Worm (Caenorhabditis elegans) whole organism, L3 larva: ENCODE results near the gene Y43F8B.14.

Experiments
- R02D3.7 ChIP-seq: fragments of 150-350 bp; optimal IDR thresholded peaks from 2 replicates; lab custom pipeline; 2014; ENCODE audit warnings: missing biosample characterization, missing genetic modification characterization
- ZK546.5 ChIP-seq: sonication (generic microtip); optimal IDR thresholded peaks from 2 replicates; lab custom pipeline; 2017; ENCODE audit warnings: missing biosample characterization, missing genetic modification characterization
- aly-2 ChIP-seq: fragments of 150-350 bp; optimal IDR thresholded peaks from 2 replicates; lab custom pipeline; 2014; ENCODE audit warnings: missing biosample characterization, missing genetic modification characterization
- ceh-16 ChIP-seq: sonication (generic microtip); optimal IDR thresholded peaks from 2 replicates; lab custom pipeline; 2017; ENCODE audit warnings: missing biosample characterization, missing genetic modification characterization
- ceh-82 ChIP-seq: fragments of 150-350 bp; optimal IDR thresholded peaks from 2 replicates; lab custom pipeline; 2014; ENCODE audit warnings: missing biosample characterization, missing genetic modification characterization
- daf-12 ChIP-seq: fragments of 150-350 bp; optimal IDR thresholded peaks from 2 replicates; lab custom pipeline; 2014; ENCODE audit warnings: missing biosample characterization, missing genetic modification reagents, missing genetic modification characterization
- egl-5 ChIP-seq: fragments of 150-350 bp; optimal IDR thresholded peaks from 2 replicates; lab custom pipeline; 2017; ENCODE audit warnings: missing biosample characterization, missing genetic modification reagents, missing genetic modification characterization, inconsistent platforms
- elt-2 ChIP-seq: sonication (generic microtip); optimal IDR thresholded peaks from 2 replicates; lab custom pipeline; 2016; ENCODE audit warnings: missing genetic modification reagents, mild to moderate bottlenecking, missing genetic modification characterization, missing compliant biosample characterization
- eor-1 ChIP-seq, 2 experiments: fragments of 150-350 bp; optimal IDR thresholded peaks; 2 replicates each; lab custom pipeline; 2014 to 2018; ENCODE audit warnings: missing biosample characterization in 2 of 2, missing genetic modification characterization in 2 of 2
- fkh-10 ChIP-seq: sonication (generic microtip); optimal IDR thresholded peaks from 2 replicates; lab custom pipeline; 2017; ENCODE audit warnings: missing biosample characterization, missing genetic modification reagents, missing genetic modification characterization
- fos-1 ChIP-seq: fragments of 150-350 bp; optimal IDR thresholded peaks from 2 replicates; lab custom pipeline; 2014; ENCODE audit warnings: missing biosample characterization, missing genetic modification characterization
- jun-1 ChIP-seq: fragments of 150-350 bp; optimal IDR thresholded peaks from 2 replicates; lab custom pipeline; 2014; ENCODE audit warnings: missing biosample characterization, missing genetic modification reagents, missing genetic modification characterization
- mdl-1 ChIP-seq: fragments of 150-350 bp; optimal IDR thresholded peaks from 2 replicates; lab custom pipeline; 2014; ENCODE audit warnings: missing biosample characterization, missing genetic modification characterization
- mml-1 ChIP-seq: fragments of 150-350 bp; sonication (generic microtip); optimal IDR thresholded peaks from 3 replicates; lab custom pipeline; 2014; ENCODE audit warnings: missing biosample characterization, missing genetic modification characterization
- nfya-1 ChIP-seq: sonication (generic microtip); optimal IDR thresholded peaks from 2 replicates; lab custom pipeline; 2017; ENCODE audit warnings: missing genetic modification characterization, mild to moderate bottlenecking, missing compliant biosample characterization, antibody characterized with exemption, moderate library complexity; ENCODE audit not compliant: insufficient read depth
- nhr-12 ChIP-seq: fragments of 150-350 bp; optimal IDR thresholded peaks from 2 replicates; lab custom pipeline; 2014; ENCODE audit warnings: missing biosample characterization, missing genetic modification characterization
- nhr-237 ChIP-seq: fragments of 150-350 bp; optimal IDR thresholded peaks from 2 replicates; lab custom pipeline; 2014; ENCODE audit warnings: missing biosample characterization, missing genetic modification characterization
- nhr-25 ChIP-seq: sonication (generic microtip); optimal IDR thresholded peaks from 2 replicates; lab custom pipeline; 2017; ENCODE audit warnings: missing biosample characterization, missing genetic modification characterization
- nhr-28 ChIP-seq: fragments of 150-350 bp; optimal IDR thresholded peaks from 2 replicates; lab custom pipeline; 2014; ENCODE audit warnings: missing biosample characterization, missing genetic modification characterization
- nhr-76 ChIP-seq: fragments of 150-350 bp; sonication (generic microtip); optimal IDR thresholded peaks from 5 replicates; lab custom pipeline; 2014; ENCODE audit warnings: missing biosample characterization, missing genetic modification characterization
- nhr-77 ChIP-seq: fragments of 150-350 bp; optimal IDR thresholded peaks from 2 replicates; lab custom pipeline; 2014; ENCODE audit warnings: missing biosample characterization, missing genetic modification characterization
- pha-4 ChIP-seq: fragments of 150-350 bp; optimal IDR thresholded peaks from 2 replicates; lab custom pipeline; 2014; ENCODE audit warnings: missing biosample characterization, missing genetic modification reagents, missing genetic modification characterization
- pqm-1 ChIP-seq: fragments of 150-350 bp; optimal IDR thresholded peaks from 2 replicates; lab custom pipeline; 2017; ENCODE audit warnings: missing biosample characterization, missing genetic modification characterization, inconsistent platforms
- skn-1 ChIP-seq: fragments of 150-350 bp; optimal IDR thresholded peaks from 2 replicates; lab custom pipeline; 2014; ENCODE audit warnings: missing biosample characterization, missing genetic modification characterization
- snpc-4 ChIP-seq: fragments of 150-350 bp; optimal IDR thresholded peaks from 2 replicates; lab custom pipeline; 2014; ENCODE audit warnings: missing biosample characterization, missing genetic modification characterization
- tbx-2 ChIP-seq: sonication (generic microtip); optimal IDR thresholded peaks from 2 replicates; lab custom pipeline; 2016; ENCODE audit warnings: mild to moderate bottlenecking, missing genetic modification characterization, missing compliant biosample characterization
- unc-62 ChIP-seq: fragments of 150-350 bp; sonication (generic microtip); optimal IDR thresholded peaks from 4 replicates; lab custom pipeline; 2014; ENCODE audit warnings: missing biosample characterization, missing genetic modification reagents, missing genetic modification characterization
- ztf-11 ChIP-seq: fragments of 150-350 bp; optimal IDR thresholded peaks from 2 replicates; lab custom pipeline; 2014; ENCODE audit warnings: missing biosample characterization, missing genetic modification characterization
- ztf-4 ChIP-seq: fragments of 150-350 bp; optimal IDR thresholded peaks from 2 replicates; lab custom pipeline; 2014; ENCODE audit warnings: missing biosample characterization, missing genetic modification characterization

Y43F8B.14 gene

DNA sequence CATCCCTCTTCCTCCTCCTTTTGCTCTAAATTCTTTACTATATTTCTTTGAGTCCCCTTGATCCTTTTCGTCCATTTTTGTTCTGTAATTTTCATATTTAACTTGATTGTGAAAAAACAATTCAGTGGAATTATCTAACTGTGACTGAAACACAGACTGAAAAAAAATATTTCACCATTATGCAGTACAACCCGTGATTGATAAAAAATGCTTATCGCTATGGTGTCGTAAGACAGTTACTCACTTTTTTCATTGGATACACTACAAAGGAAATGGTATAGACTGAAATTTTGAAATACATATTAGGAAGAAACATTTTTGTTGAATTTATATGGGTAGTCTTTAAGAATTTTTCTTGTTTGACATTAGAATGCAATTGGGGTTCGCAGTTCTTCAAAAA is 11.8 kb upstream of the Y43F8B.14 start, which contains the start of gene Y43F8B.23 (continued):
- TF ChIP-seq nhr-76 (tag; lab: Kevin White, UChicago): no peak
- TF ChIP-seq egl-5 (tag; lab: Kevin White, UChicago): no peak
- TF ChIP-seq snpc-4 (tag; lab: Kevin White, UChicago): no peak
- no peak for TF ChIP-seq nhr-237 (tag; lab: Kevin White, UChicago)
- TF ChIP-seq mdl-1 (tag; lab: Kevin White, UChicago): no peak
- peak; percentile 52 for TF ChIP-seq pha-4 (tag; lab: Kevin White, UChicago)
- no peak for TF ChIP-seq nhr-28 (tag; lab: Kevin White, UChicago)

DNA sequence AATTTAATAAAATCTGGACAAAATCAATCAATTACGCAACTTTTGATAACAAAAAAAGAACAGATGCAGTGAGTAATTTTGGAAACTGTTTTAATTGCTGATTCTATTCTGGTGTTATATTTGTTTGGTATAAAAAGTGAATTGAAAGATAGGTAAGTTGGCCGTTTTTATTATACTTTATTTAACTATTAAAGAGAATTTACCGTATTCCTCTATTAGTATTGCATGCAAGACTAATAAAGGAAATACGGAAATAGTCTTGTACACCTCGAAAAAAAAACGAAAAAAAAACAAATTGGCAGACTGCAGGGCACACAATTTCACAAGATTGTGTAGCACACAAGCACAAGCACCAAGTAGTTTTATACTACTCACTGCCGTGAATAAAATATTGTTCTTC is 6.8 kb upstream of the Y43F8B.14 start, which contains the start of gene Y43F8B.25:
TSS of gene Y43F8B.25 (plus strand) at position 301 of the 400 bp plus-strand sequence.
- TF ChIP-seq nhr-25 (tag; lab: Kevin White, UChicago): no peak
- no peak for TF ChIP-seq nhr-12
- TF ChIP-seq daf-12 (tag; lab: Kevin White, UChicago): no peak
- no peak for TF ChIP-seq fos-1 (tag; lab: Kevin White, UChicago)
- no peak for TF ChIP-seq skn-1
- TF ChIP-seq R02D3.7 (tag; lab: Kevin White, UChicago): no peak
- no peak for TF ChIP-seq fkh-10
- no peak for TF ChIP-seq pha-4 (tag; lab: Kevin White, UChicago)
- no peak for TF ChIP-seq aly-2 (tag; lab: Kevin White, UChicago)
- TF ChIP-seq unc-62 (GFP tag; lab: Kevin White, UChicago): no peak
- no peak for TF ChIP-seq ztf-4 (tag; lab: Kevin White, UChicago)
- no peak for TF ChIP-seq egl-5 (tag; lab: Kevin White, UChicago)
- TF ChIP-seq nhr-237 (tag; lab: Kevin White, UChicago): no peak

DNA sequence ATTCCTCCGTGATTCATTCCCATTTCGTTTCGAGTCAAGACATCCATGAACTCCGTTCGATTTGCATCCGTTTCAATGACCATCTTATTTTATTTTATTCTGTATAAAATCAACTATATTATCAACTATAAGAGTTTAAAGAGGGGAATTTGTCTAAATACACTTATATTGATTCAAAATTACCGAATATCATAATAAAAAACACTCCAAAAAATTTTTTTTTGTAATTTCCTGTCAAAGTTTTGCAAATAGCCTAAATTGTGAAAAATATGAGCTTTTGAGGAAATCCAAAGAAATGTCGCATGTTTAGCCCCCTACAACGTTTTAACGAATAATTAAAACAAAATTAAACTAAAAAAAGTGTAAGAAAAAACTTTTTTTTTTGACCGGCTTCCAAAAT is 6.2 kb upstream of the Y43F8B.14 start, which contains the start of gene Y43F8B.15:
TSS of gene Y43F8B.15 (minus strand) at position 101 of the 400 bp plus-strand sequence.
- TF ChIP-seq mml-1 (tag; lab: Kevin White, UChicago) (no peak), nhr-28 (tag; lab: Kevin White, UChicago) (no peak), ceh-82 (tag; lab: Kevin White, UChicago) (no peak), daf-12 (tag; lab: Kevin White, UChicago) (no peak), tbx-2 (tag; lab: Kevin White, UChicago) (no peak), nhr-237 (tag; lab: Kevin White, UChicago) (no peak), nhr-77 (tag; lab: Kevin White, UChicago) (no peak), fkh-10 (no peak), jun-1 (tag; lab: Kevin White, UChicago) (no peak), ceh-16 (tag; lab: Kevin White, UChicago) (no peak)

DNA sequence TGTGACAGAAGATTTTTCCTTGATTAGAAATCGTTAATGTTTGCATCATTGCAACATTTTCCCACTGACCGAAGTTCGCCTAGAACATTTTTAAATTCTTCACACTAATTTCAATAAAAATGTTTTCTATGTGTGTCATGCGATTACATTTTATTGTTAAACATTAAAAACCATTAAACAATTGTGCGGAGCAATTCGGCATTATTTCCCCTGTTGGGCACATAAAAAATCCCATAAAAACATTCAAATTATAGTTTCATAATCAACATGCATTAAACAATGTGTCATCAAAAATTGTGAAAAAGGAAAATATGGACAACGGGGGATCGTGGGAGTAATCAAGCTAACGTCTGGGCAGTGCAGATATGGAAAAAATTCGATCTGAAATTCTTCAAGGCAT is 3.7 kb upstream of the Y43F8B.14 start:
- peak; percentile 56 for TF ChIP-seq elt-2 (tag; lab: Kevin White, UChicago)
- peak; percentile 8 for TF ChIP-seq pqm-1 (tag; lab: Kevin White, UChicago)

DNA sequence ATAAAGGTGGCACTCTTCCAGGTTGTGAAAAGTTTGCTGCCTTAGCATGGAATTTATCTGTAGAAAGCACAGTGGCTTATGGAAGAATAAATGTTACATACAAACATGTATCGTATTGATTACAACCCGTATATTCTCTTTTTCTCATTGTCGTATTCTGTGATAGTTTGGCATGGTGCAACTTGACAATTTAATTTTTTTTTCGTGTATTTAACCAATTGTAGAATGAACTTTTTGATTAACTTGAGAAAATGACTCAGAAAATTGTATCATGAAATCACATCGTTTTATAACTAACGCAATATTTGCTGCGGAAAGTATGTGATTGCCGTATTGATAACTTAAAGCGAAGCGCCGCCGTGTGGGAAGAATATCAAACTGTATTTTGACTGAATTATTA is 1.3 kb upstream of the Y43F8B.14 start, which contains the start of gene Y43F8B.24:
TSS of gene Y43F8B.24 (plus strand) at position 301 of the 400 bp plus-strand sequence.
- no peak for TF ChIP-seq ztf-11 (tag; lab: Kevin White, UChicago)
- no peak for TF ChIP-seq nhr-77 (tag; lab: Kevin White, UChicago)
- TF ChIP-seq ZK546.5 (tag; lab: Kevin White, UChicago): no peak
- TF ChIP-seq elt-2 (tag; lab: Kevin White, UChicago): peak; percentile 14
- TF ChIP-seq eor-1 (tag; optimal IDR thresholded peaks at IDR 0.05; lab: Kevin White, UChicago): no peak
- TF ChIP-seq nhr-25 (tag; lab: Kevin White, UChicago): no peak
- no peak for TF ChIP-seq ceh-82 (tag; lab: Kevin White, UChicago)
- TF ChIP-seq nhr-28 (tag; lab: Kevin White, UChicago): no peak
- TF ChIP-seq, all 47 proteins: peak for 1

DNA sequence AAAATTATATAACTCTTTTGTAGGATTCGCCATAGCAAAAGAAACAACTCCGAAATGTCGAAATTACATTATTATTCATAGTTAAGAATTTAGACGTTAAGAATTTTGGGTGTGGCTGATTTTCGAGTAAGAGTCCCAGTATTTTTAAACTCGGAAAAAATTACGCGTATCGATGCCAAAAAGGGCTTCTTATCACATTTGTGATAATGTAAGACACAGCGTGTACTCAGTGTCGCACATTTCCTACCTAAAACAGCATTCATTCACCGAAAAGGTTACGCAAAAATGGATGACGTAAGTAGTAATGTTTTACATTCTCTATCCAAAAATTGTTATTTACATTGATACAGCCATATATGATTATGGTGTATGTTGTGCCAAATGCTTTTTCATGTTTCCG is 6.2 kb downstream of the Y43F8B.14 start, which contains the start of gene M04C3.5:
TSS of gene M04C3.5 (plus strand) at position 190 of the 400 bp plus-strand sequence.
- TF ChIP-seq nfya-1 (tag; lab: Kevin White, UChicago) (no peak), jun-1 (tag; lab: Kevin White, UChicago) (no peak), pqm-1 (tag; lab: Kevin White, UChicago) (peak; percentile 14), nhr-25 (tag; lab: Kevin White, UChicago) (no peak), eor-1 (tag; optimal IDR thresholded peaks at IDR 0.05; lab: Kevin White, UChicago) (no peak), nhr-237 (tag; lab: Kevin White, UChicago) (no peak), ZK546.5 (tag; lab: Kevin White, UChicago) (no peak), elt-2 (tag; lab: Kevin White, UChicago) (peak; percentile 67)
